Worm (Caenorhabditis elegans) whole organism, L4/young adult: ENCODE measurements around the gene dgn-2.

Experiments
- W03F9.2 ChIP-seq: fragments of 150-350 bp; optimal IDR thresholded peaks from 2 replicates; lab custom pipeline; 2014; ENCODE audit warnings: missing biosample characterization, missing genetic modification characterization
- dao-5 ChIP-seq: sonication (generic microtip); optimal IDR thresholded peaks from 2 replicates; lab custom pipeline; 2016; ENCODE audit warnings: missing genotype, missing genetic modification characterization, moderate library complexity, missing compliant biosample characterization
- him-1 ChIP-seq: sonication (generic microtip); optimal IDR thresholded peaks from 2 replicates; lab custom pipeline; 2016; ENCODE audit warnings: missing genotype, missing genetic modification reagents, missing genetic modification characterization, missing compliant biosample characterization

The dgn-2 gene

ce11 chrX:1329847-1330246 lies 37.5 kb downstream of the dgn-2 start, which contains the start of gene F21E9.2:
F21E9.2 (minus strand) TSS chrX:1329947.
- TF ChIP-seq W03F9.2 (tag; lab: Kevin White, UChicago) = no peak
- no peak for TF ChIP-seq him-1
- TF ChIP-seq dao-5 = no peak

ce11 chrX:1327201-1327600 lies 40.1 kb downstream of the dgn-2 start:
- TF ChIP-seq W03F9.2 (tag; lab: Kevin White, UChicago) (no peak), dao-5 (no peak), him-1 (no peak)

- TF ChIP-seq him-1 (peak; percentile 61), dao-5 (no peak), W03F9.2 (tag; lab: Kevin White, UChicago) (peak; percentile 51)
Measured at ce11 chrX:1322997-1323396, 44.3 kb downstream of the dgn-2 start.

ce11 chrX:1321044-1321443 lies 46.3 kb downstream of the dgn-2 start, which contains the start of gene pdk-1:
pdk-1 (plus strand) TSS chrX:1321344.
- TF ChIP-seq him-1 (no peak), W03F9.2 (tag; lab: Kevin White, UChicago) (no peak), dao-5 (no peak)

ce11 chrX:1319708-1320107 lies 47.6 kb downstream of the dgn-2 start:
- TF ChIP-seq W03F9.2 (tag; lab: Kevin White, UChicago) (no peak), him-1 (no peak), dao-5 (no peak)
